Worm (Caenorhabditis elegans): ENCODE results near the gene E02A10.3.

DNA sequence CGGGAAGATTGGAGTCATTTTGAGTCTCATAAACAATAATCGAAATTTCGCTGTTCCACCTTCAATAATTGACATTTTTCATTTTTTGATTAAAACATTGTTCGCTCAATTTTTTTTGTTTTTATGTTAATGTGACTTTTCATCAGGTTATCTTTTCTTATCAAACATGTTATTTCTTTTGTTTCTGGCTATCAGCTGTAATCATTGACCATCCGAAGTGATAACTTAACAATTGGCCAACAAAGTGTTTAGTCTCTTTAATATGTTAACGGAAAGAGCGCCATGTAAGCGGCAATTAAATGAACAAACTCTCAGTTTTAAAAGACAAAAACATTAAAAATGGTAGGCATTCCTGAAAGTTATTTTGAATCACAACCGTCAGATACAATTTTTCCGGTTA, 54.7 kb downstream of the E02A10.3 start:
- no peak for TF ChIP-seq egl-27 (tag; optimal IDR thresholded peaks at IDR 0.05)
- no peak for TF ChIP-seq nhr-20 (tag; optimal IDR thresholded peaks at IDR 0.05)
- no peak for TF ChIP-seq nhr-76 (tag; optimal IDR thresholded peaks at IDR 0.05)
- TF ChIP-seq nhr-237 (tag; optimal IDR thresholded peaks at IDR 0.05): no peak
- no peak for TF ChIP-seq pax-3 (tag; optimal IDR thresholded peaks at IDR 0.05)
- no peak for TF ChIP-seq aha-1 (tag; optimal IDR thresholded peaks at IDR 0.05)
- TF ChIP-seq lir-3 (tag; optimal IDR thresholded peaks at IDR 0.05; ENCODE audit: poor library complexity): no peak
- TF ChIP-seq snpc-4 (tag; optimal IDR thresholded peaks at IDR 0.05): no peak
- no peak for TF ChIP-seq nhr-28 (tag; optimal IDR thresholded peaks at IDR 0.05)
- no peak for TF ChIP-seq blmp-1 (tag; optimal IDR thresholded peaks at IDR 0.05)
